Worm (Caenorhabditis elegans) whole organism, L3 larva: ENCODE results near the gene C33C12.4.

ENCODE experiments used
- ZK546.5 ChIP-seq: sonication (generic microtip); optimal IDR thresholded peaks from 2 replicates; lab custom pipeline; 2017; ENCODE audit warnings: missing biosample characterization, missing genetic modification characterization
- aly-2 ChIP-seq: fragments of 150-350 bp; optimal IDR thresholded peaks from 2 replicates; lab custom pipeline; 2014; ENCODE audit warnings: missing biosample characterization, missing genetic modification characterization
- ceh-82 ChIP-seq: fragments of 150-350 bp; optimal IDR thresholded peaks from 2 replicates; lab custom pipeline; 2014; ENCODE audit warnings: missing biosample characterization, missing genetic modification characterization
- egl-27 ChIP-seq: sonication (generic microtip); optimal IDR thresholded peaks from 4 replicates; lab custom pipeline; 2017; ENCODE audit warnings: missing biosample characterization, missing genetic modification reagents, missing genetic modification characterization
- egl-5 ChIP-seq: fragments of 150-350 bp; optimal IDR thresholded peaks from 2 replicates; lab custom pipeline; 2017; ENCODE audit warnings: missing biosample characterization, missing genetic modification reagents, missing genetic modification characterization, inconsistent platforms
- elt-1 ChIP-seq: fragments of 150-350 bp; optimal IDR thresholded peaks from 2 replicates; lab custom pipeline; 2014; ENCODE audit warnings: missing biosample characterization, missing genetic modification characterization
- elt-3 ChIP-seq, 3 experiments: fragments of 150-350 bp in 1 of 3; sonication (generic microtip) in 2 of 3; optimal IDR thresholded peaks; 2 replicates in 2 of 3; 4 replicates in 1 of 3; lab custom pipeline; 2014 to 2017; ENCODE audit warnings: missing biosample characterization in 3 of 3, missing genetic modification characterization in 3 of 3
- jun-1 ChIP-seq: fragments of 150-350 bp; optimal IDR thresholded peaks from 2 replicates; lab custom pipeline; 2014; ENCODE audit warnings: missing biosample characterization, missing genetic modification reagents, missing genetic modification characterization
- lin-39 ChIP-seq: fragments of 150-350 bp; optimal IDR thresholded peaks from 2 replicates; lab custom pipeline; 2018; ENCODE audit warnings: missing biosample characterization, missing genetic modification reagents, missing genetic modification characterization
- nhr-23 ChIP-seq: fragments of 150-350 bp; optimal IDR thresholded peaks from 2 replicates; lab custom pipeline; 2014; ENCODE audit warnings: missing biosample characterization, missing genetic modification reagents, missing genetic modification characterization
- nhr-25 ChIP-seq: sonication (generic microtip); optimal IDR thresholded peaks from 2 replicates; lab custom pipeline; 2017; ENCODE audit warnings: missing biosample characterization, missing genetic modification characterization
- snpc-4 ChIP-seq: fragments of 150-350 bp; optimal IDR thresholded peaks from 2 replicates; lab custom pipeline; 2014; ENCODE audit warnings: missing biosample characterization, missing genetic modification characterization
- unc-62 ChIP-seq: fragments of 150-350 bp; sonication (generic microtip); optimal IDR thresholded peaks from 4 replicates; lab custom pipeline; 2014; ENCODE audit warnings: missing biosample characterization, missing genetic modification reagents, missing genetic modification characterization

DNA sequence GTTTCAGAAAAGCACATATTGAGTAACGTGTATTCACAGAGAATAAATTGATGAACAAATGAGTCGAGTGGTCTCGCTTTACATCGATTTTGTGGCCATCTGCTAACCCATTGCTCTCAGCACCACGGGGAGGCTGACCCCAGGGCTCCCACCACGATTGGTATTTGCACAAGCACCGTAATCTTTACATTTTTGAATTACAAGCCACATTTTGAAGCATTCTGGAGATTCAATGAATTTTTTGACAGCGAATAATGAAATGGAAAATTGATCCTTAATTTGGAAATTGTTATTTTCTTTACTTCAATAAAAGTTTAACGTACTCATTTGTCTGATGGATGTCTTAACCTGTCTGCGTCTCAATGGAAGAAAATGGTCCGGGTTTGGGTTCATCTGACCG, 20.7 kb downstream of the C33C12.4 start, which contains the start of gene C40A11.6:
- no peak for TF ChIP-seq unc-62 (GFP tag; lab: Kevin White, UChicago)
- no peak for TF ChIP-seq nhr-25
- TF ChIP-seq nhr-23: no peak
- TF ChIP-seq ZK546.5 (tag; lab: Kevin White, UChicago): no peak
- TF ChIP-seq jun-1 (tag; lab: Kevin White, UChicago): no peak
- TF ChIP-seq ceh-82: no peak
- TF ChIP-seq lin-39 (tag; lab: Kevin White, UChicago): no peak
- TF ChIP-seq snpc-4 (tag; lab: Kevin White, UChicago): no peak
- no peak for TF ChIP-seq egl-27 (tag; lab: Kevin White, UChicago)
- TF ChIP-seq elt-3 (tag; optimal IDR thresholded peaks at IDR 0.05; lab: Kevin White, UChicago): no peak
- TF ChIP-seq elt-1 (tag; lab: Kevin White, UChicago): no peak
- TF ChIP-seq aly-2: no peak
- TF ChIP-seq egl-5 (tag; lab: Kevin White, UChicago): no peak
